Worm (Caenorhabditis elegans) whole organism, L4 larva: Measurements from ENCODE around the gene cutl-5.

Experiments used
- ZK546.5 ChIP-seq, 2 experiments: sonication (generic microtip); optimal IDR thresholded peaks; 2 replicates each; lab custom pipeline; 2017; ENCODE audit warnings: missing biosample characterization in 2 of 2, missing genetic modification characterization in 2 of 2
- aha-1 ChIP-seq: fragments of 150-350 bp; peaks from one replicate; lab custom pipeline; 2014; ENCODE audit warnings: missing biosample characterization, missing genetic modification characterization
- attf-4 ChIP-seq: sonication (generic microtip); optimal IDR thresholded peaks from 3 replicates; lab custom pipeline; 2017; ENCODE audit warnings: missing biosample characterization, missing genetic modification characterization
- daf-19 ChIP-seq: fragments of 200-800 bp; sonication (Bioruptor generic); conservative IDR thresholded peaks from 2 replicates; pipeline ENCODE4 v1.3.6; 2022; ENCODE audit warnings: missing genetic modification characterization, missing compliant biosample characterization
- egl-27 ChIP-seq: sonication (generic microtip); optimal IDR thresholded peaks from 3 replicates; lab custom pipeline; 2017; ENCODE audit warnings: missing biosample characterization, missing genetic modification reagents, missing genetic modification characterization
- fkh-10 ChIP-seq: fragments of 150-350 bp; optimal IDR thresholded peaks from 2 replicates; lab custom pipeline; 2014; ENCODE audit warnings: missing biosample characterization, missing genetic modification reagents, missing genetic modification characterization
- nhr-102 ChIP-seq: sonication (generic microtip); optimal IDR thresholded peaks from 2 replicates; lab custom pipeline; 2016; ENCODE audit warnings: mild to moderate bottlenecking, missing genetic modification characterization, moderate library complexity, missing compliant biosample characterization
- nhr-28 ChIP-seq: fragments of 150-350 bp; optimal IDR thresholded peaks from 2 replicates; lab custom pipeline; 2014; ENCODE audit warnings: missing biosample characterization, missing genetic modification characterization
- snpc-1.2 ChIP-seq: fragments of 200-800 bp; sonication (Bioruptor generic); IDR thresholded peaks from 2 replicates; pipeline ENCODE4 v1.3.6; 2022; ENCODE audit warnings: missing genetic modification reagents, missing genetic modification characterization, missing compliant biosample characterization
- snpc-4 ChIP-seq: fragments of 150-350 bp; optimal IDR thresholded peaks from 2 replicates; lab custom pipeline; 2014; ENCODE audit warnings: missing biosample characterization, missing genetic modification characterization
- unc-39 ChIP-seq: sonication (generic microtip); optimal IDR thresholded peaks from 2 replicates; lab custom pipeline; 2017; ENCODE audit warnings: missing biosample characterization, missing genetic modification characterization

DNA sequence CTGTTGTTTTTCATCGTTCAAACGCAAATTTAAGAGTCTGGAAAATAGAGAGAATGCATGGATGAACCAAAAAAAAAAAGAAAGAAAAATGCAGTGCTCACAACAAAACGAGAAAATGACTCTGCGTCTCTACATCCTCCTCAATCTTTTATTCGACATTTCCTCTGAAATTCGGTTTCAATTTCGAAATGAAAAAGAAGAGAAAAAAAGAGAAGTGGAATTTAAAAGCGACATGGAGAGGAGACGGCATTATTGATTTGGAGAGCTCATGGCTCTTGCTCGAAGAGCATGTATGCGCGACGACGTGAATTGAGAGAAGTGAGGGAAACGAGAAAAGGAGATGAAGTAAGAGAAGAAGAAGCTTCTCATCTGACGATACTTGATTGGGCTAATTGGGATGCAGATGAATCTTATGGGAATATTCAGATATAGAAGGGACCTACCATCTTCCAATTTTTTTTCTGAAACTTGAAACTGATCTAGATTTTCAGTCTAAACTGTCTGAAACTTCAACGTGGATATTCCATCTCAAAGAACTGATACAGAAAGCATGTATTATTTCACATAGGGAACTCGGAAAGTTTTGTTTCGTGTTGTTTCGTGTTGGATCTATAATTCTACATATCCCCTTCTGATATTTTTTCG lies 4.6 kb downstream of the cutl-5 start:
- TF ChIP-seq snpc-1.2 (GFP tag; lab: Robert Waterston, UW) = no peak
- no peak for TF ChIP-seq unc-39 (tag; lab: Kevin White, UChicago)
- no peak for TF ChIP-seq attf-4
- no peak for TF ChIP-seq snpc-4 (tag; lab: Kevin White, UChicago)
- TF ChIP-seq fkh-10 (GFP tag; lab: Kevin White, UChicago) = peak; percentile 45
- no peak for TF ChIP-seq nhr-102 (tag; lab: Kevin White, UChicago)
- TF ChIP-seq egl-27 = no peak
- TF ChIP-seq daf-19 = no peak
- no peak for TF ChIP-seq aha-1
- no peak for TF ChIP-seq ZK546.5 (tag; optimal IDR thresholded peaks at IDR 0.05; lab: Kevin White, UChicago)
- TF ChIP-seq nhr-28 (tag; lab: Kevin White, UChicago) = no peak
